Worm (Caenorhabditis elegans): ENCODE data around the gene F25E2.2.
A peak's percentile ranks its signal among the peaks of the same experiment; 100 is the strongest.

The F25E2.2 gene

ce11 chrX:845443-845842 is 34.8 kb upstream of the F25E2.2 start:
- TF ChIP-seq nhr-77 (tag; optimal IDR thresholded peaks at IDR 0.05), result no peak
- TF ChIP-seq saeg-2 (GFP tag; IDR thresholded peaks at IDR 0.05), result no peak
- TF ChIP-seq ces-1 (GFP tag; optimal IDR thresholded peaks at IDR 0.05), result no peak
- TF ChIP-seq ZK337.2 (GFP tag; IDR thresholded peaks at IDR 0.05), result no peak
- no peak for TF ChIP-seq arid-1 (GFP tag; conservative IDR thresholded peaks at IDR 0.05)
- TF ChIP-seq F37D6.2 (tag; optimal IDR thresholded peaks at IDR 0.05), result no peak
- TF ChIP-seq vab-7 (GFP tag; IDR thresholded peaks at IDR 0.05), result no peak
- TF ChIP-seq ama-1 (optimal IDR thresholded peaks at IDR 0.05), result no peak
- no peak for TF ChIP-seq F44E2.7 (GFP tag; IDR thresholded peaks at IDR 0.05)
- no peak for TF ChIP-seq ZK546.5 (tag; optimal IDR thresholded peaks at IDR 0.05)
- TF ChIP-seq aly-2 (tag; optimal IDR thresholded peaks at IDR 0.05), result no peak

- TF ChIP-seq egl-43 (GFP tag; IDR thresholded peaks at IDR 0.05) (no peak; the same call in 1 of the 2 replicates), jun-1 (tag; optimal IDR thresholded peaks at IDR 0.05) (no peak), set-16 (GFP tag; IDR thresholded peaks at IDR 0.05) (peak; percentile 80), nhr-25 (tag; optimal IDR thresholded peaks at IDR 0.05; ENCODE audit: borderline replicate concordance, insufficient read depth) (no peak), madf-5 (GFP tag; IDR thresholded peaks at IDR 0.05) (0 out of 4 replicates have a peak, but pooled peaks of 1 of the 2 experiments have one; percentile 20), daf-19 (GFP tag; conservative IDR thresholded peaks at IDR 0.05) (no peak), Y48G9A.11 (GFP tag; IDR thresholded peaks at IDR 0.05) (no peak), nhr-11 (tag; optimal IDR thresholded peaks at IDR 0.05) (peak; percentile 12), madf-9 (GFP tag; conservative IDR thresholded peaks at IDR 0.05) (no peak), mdt-29 (GFP tag; IDR thresholded peaks at IDR 0.05) (no peak), F49E8.2 (tag; optimal IDR thresholded peaks at IDR 0.05; ENCODE audit: borderline replicate concordance) (no peak), T26A8.4 (GFP tag; IDR thresholded peaks at IDR 0.05) (no peak), ceh-20 (GFP tag; IDR thresholded peaks at IDR 0.05) (no peak), aha-1 (tag) (peak; percentile 61), ceh-32 (tag; optimal IDR thresholded peaks at IDR 0.05; ENCODE audit: poor library complexity) (no peak), dmd-9 (GFP tag; IDR thresholded peaks at IDR 0.05) (0 out of 2 replicates have a peak, but pooled peaks have one; percentile 29), ctbp-1 (GFP tag; IDR thresholded peaks at IDR 0.05) (peak; percentile 58; the same call in 1 of the 2 replicates), daf-16 (GFP tag; optimal IDR thresholded peaks at IDR 0.05) (no peak), daf-16 (tag; optimal IDR thresholded peaks at IDR 0.05) (no peak)
Observed at ce11 chrX:844649-845048, 34.1 kb upstream of the F25E2.2 start.

- TF ChIP-seq skn-1 (tag; optimal IDR thresholded peaks at IDR 0.05) (no peak), dmd-9 (GFP tag; IDR thresholded peaks at IDR 0.05) (no peak), ctbp-1 (GFP tag; IDR thresholded peaks at IDR 0.05) (no peak), dmd-8 (GFP tag; IDR thresholded peaks at IDR 0.05) (no peak), jun-1 (tag; optimal IDR thresholded peaks at IDR 0.05) (no peak), nhr-11 (tag; optimal IDR thresholded peaks at IDR 0.05) (no peak), lin-13 (GFP tag; optimal IDR thresholded peaks at IDR 0.05) (no peak), nhr-10 (tag; optimal IDR thresholded peaks at IDR 0.05) (no peak), lin-29 (GFP tag; IDR thresholded peaks at IDR 0.05) (no peak), zip-2 (tag; optimal IDR thresholded peaks at IDR 0.05) (no peak), lim-7 (GFP tag; IDR thresholded peaks at IDR 0.05) (no peak), unc-39 (tag; optimal IDR thresholded peaks at IDR 0.05) (no peak), egl-43 (GFP tag; IDR thresholded peaks at IDR 0.05) (no peak), tra-1 (GFP tag; IDR thresholded peaks at IDR 0.05) (no peak), egl-27 (tag; optimal IDR thresholded peaks at IDR 0.05) (no peak), aly-2 (tag; optimal IDR thresholded peaks at IDR 0.05) (no peak), hlh-30 (tag; optimal IDR thresholded peaks at IDR 0.05; ENCODE audit: insufficient read depth) (no peak), nhr-25 (tag; optimal IDR thresholded peaks at IDR 0.05; ENCODE audit: borderline replicate concordance, insufficient read depth) (no peak), ceh-62 (tag; optimal IDR thresholded peaks at IDR 0.05) (no peak)
Observed at ce11 chrX:841393-841792, 30.8 kb upstream of the F25E2.2 start, which contains the start of gene F39H12.3. Gene F39H12.3, minus strand, starts transcription at chrX:841493.
